Fruit fly (Drosophila melanogaster) whole organism, embryonic: ENCODE results near the gene TH1.
A peak's percentile ranks its signal among the peaks of the same experiment; 100 is the strongest.

Source experiments
- Antp ChIP-seq: fragments of 200-800 bp; sonication (Bioruptor generic); optimal IDR thresholded peaks from 3 replicates; lab custom pipeline; 2016; ENCODE audit warnings: missing biosample characterization, missing genetic modification characterization
- CG10147 ChIP-seq: fragments of 200-800 bp; sonication (Bioruptor generic); optimal IDR thresholded peaks from 2 replicates; lab custom pipeline; 2019; ENCODE audit warnings: missing biosample characterization, mild to moderate bottlenecking, missing genetic modification characterization, moderate library complexity
- CG11504 ChIP-seq: fragments of 200-800 bp; sonication (Bioruptor generic); optimal IDR thresholded peaks from 3 replicates; lab custom pipeline; 2019; ENCODE audit warnings: missing biosample characterization, mild to moderate bottlenecking, missing genetic modification characterization, moderate library complexity
- CG12659 ChIP-seq: fragments of 200-800 bp; sonication (Bioruptor generic); optimal IDR thresholded peaks from 3 replicates; lab custom pipeline; 2017; ENCODE audit warnings: mild to moderate bottlenecking, missing biosample characterization, missing genetic modification reagents, missing genetic modification characterization
- CG12744 ChIP-seq: fragments of 200-800 bp; sonication (Bioruptor generic); optimal IDR thresholded peaks from 2 replicates; lab custom pipeline; 2016; ENCODE audit warnings: missing biosample characterization, missing genetic modification characterization
- CG13894 ChIP-seq: fragments of 200-800 bp; sonication (Bioruptor generic); optimal IDR thresholded peaks from 3 replicates; lab custom pipeline; 2018; ENCODE audit warnings: missing biosample characterization, mild to moderate bottlenecking, missing genetic modification characterization, moderate library complexity
- CG1529 ChIP-seq: fragments of 200-800 bp; sonication (Bioruptor generic); optimal IDR thresholded peaks from 3 replicates; lab custom pipeline; 2018; ENCODE audit warnings: missing biosample characterization, missing genetic modification characterization
- CG1832 ChIP-seq: fragments of 200-800 bp; sonication (Bioruptor generic); optimal IDR thresholded peaks from 2 replicates; lab custom pipeline; 2017; ENCODE audit warnings: missing biosample characterization, mild to moderate bottlenecking, missing genetic modification characterization, inconsistent platforms
- CG2116 ChIP-seq: fragments of 200-800 bp; sonication (Bioruptor generic); optimal IDR thresholded peaks from 3 replicates; lab custom pipeline; 2018; ENCODE audit warnings: missing biosample characterization, mild to moderate bottlenecking, missing genetic modification characterization
- CG3281 ChIP-seq: fragments of 200-800 bp; sonication (Bioruptor generic); optimal IDR thresholded peaks from 3 replicates; lab custom pipeline; 2017; ENCODE audit warnings: missing biosample characterization, mild to moderate bottlenecking, missing genetic modification characterization
- CG4854 ChIP-seq: fragments of 200-800 bp; sonication (Bioruptor generic); optimal IDR thresholded peaks from 2 replicates; lab custom pipeline; 2016; ENCODE audit warnings: missing biosample characterization, missing genetic modification characterization, inconsistent platforms
- CG5180 ChIP-seq: fragments of 200-800 bp; sonication (Bioruptor generic); optimal IDR thresholded peaks from 3 replicates; lab custom pipeline; 2017; ENCODE audit warnings: missing biosample characterization, missing genetic modification characterization, mild to moderate bottlenecking, moderate library complexity, missing genetic modification reagents
- CG6683 ChIP-seq: fragments of 200-800 bp; sonication (Bioruptor generic); optimal IDR thresholded peaks from 2 replicates; lab custom pipeline; 2017; ENCODE audit warnings: missing biosample characterization, mild to moderate bottlenecking, missing genetic modification characterization, missing genetic modification reagents
- CG7357 ChIP-seq: fragments of 200-800 bp; sonication (Bioruptor generic); IDR thresholded peaks from 3 replicates; pipeline ENCODE4 v1.3.6; 2022; ENCODE audit warnings: missing biosample characterization, missing genetic modification characterization
- CG9215 ChIP-seq: fragments of 200-800 bp; sonication (Bioruptor generic); IDR thresholded peaks from 2 replicates; pipeline ENCODE4 v1.3.6; 2022; ENCODE audit warnings: missing biosample characterization, missing genetic modification characterization
- Dbx ChIP-seq: fragments of 200-800 bp; sonication (Bioruptor generic); IDR thresholded peaks from 3 replicates; pipeline ENCODE4 v1.3.6; 2022; ENCODE audit warnings: missing biosample characterization, missing genetic modification characterization
- Ets97D ChIP-seq: fragments of 200-800 bp; sonication (Bioruptor generic); optimal IDR thresholded peaks from 3 replicates; lab custom pipeline; 2016; ENCODE audit warnings: missing biosample characterization, missing genetic modification characterization
- Fer2 ChIP-seq: fragments of 200-800 bp; sonication (Bioruptor generic); optimal IDR thresholded peaks from 2 replicates; lab custom pipeline; 2018; ENCODE audit warnings: missing biosample characterization, mild to moderate bottlenecking, missing genetic modification characterization, moderate library complexity
- HHEX ChIP-seq: fragments of 200-800 bp; sonication (Bioruptor generic); optimal IDR thresholded peaks from 3 replicates; lab custom pipeline; 2017; ENCODE audit warnings: missing biosample characterization, mild to moderate bottlenecking, missing genetic modification characterization, missing genetic modification reagents
- HmgZ ChIP-seq: fragments of 200-800 bp; sonication (Bioruptor generic); optimal IDR thresholded peaks from 2 replicates; lab custom pipeline; 2018; ENCODE audit warnings: missing biosample characterization, mild to moderate bottlenecking, missing genetic modification characterization
- Hmr ChIP-seq: fragments of 200-800 bp; sonication (Bioruptor generic); optimal IDR thresholded peaks from 3 replicates; lab custom pipeline; 2017; ENCODE audit warnings: mild to moderate bottlenecking, missing biosample characterization, missing genetic modification reagents, missing genetic modification characterization
- Hr3 ChIP-seq: fragments of 200-800 bp; sonication (Bioruptor generic); optimal IDR thresholded peaks from 3 replicates; lab custom pipeline; 2016; ENCODE audit warnings: missing biosample characterization, missing genetic modification characterization
- Jarid2 ChIP-seq: fragments of 200-800 bp; sonication (Bioruptor generic); optimal IDR thresholded peaks from 3 replicates; lab custom pipeline; 2017; ENCODE audit warnings: mild to moderate bottlenecking, missing biosample characterization, missing genetic modification reagents, missing genetic modification characterization
- NK7.1 ChIP-seq: fragments of 200-800 bp; sonication (Bioruptor generic); optimal IDR thresholded peaks from 3 replicates; lab custom pipeline; 2016; ENCODE audit warnings: missing biosample characterization, missing genetic modification characterization
- Scr ChIP-seq: fragments of 200-800 bp; sonication (Bioruptor generic); IDR thresholded peaks from 2 replicates; pipeline ENCODE4 v1.3.6; 2022; ENCODE audit warnings: missing biosample characterization, missing genetic modification characterization; ENCODE audit not compliant: partially characterized antibody
- Ssrp ChIP-seq: fragments of 200-800 bp; sonication (Bioruptor generic); optimal IDR thresholded peaks from 2 replicates; lab custom pipeline; 2018; ENCODE audit warnings: missing biosample characterization, mild to moderate bottlenecking, missing genetic modification characterization, moderate library complexity
- Stat92E ChIP-seq, 3 experiments: fragments of >200 bp in 2 of 3; fragments of 200-800 bp in 1 of 3; sonication (Bioruptor generic) in 1 of 3; optimal IDR thresholded peaks; 2 replicates each; lab custom pipeline; 2017 to 2019; ENCODE audit warnings: missing biosample characterization in 3 of 3, missing genetic modification characterization in 3 of 3, mild to moderate bottlenecking in 1 of 3, moderate library complexity in 1 of 3
- Xbp1 ChIP-seq: fragments of 200-800 bp; sonication (Bioruptor generic); optimal IDR thresholded peaks from 3 replicates; lab custom pipeline; 2016; ENCODE audit warnings: missing biosample characterization, mild to moderate bottlenecking, missing genetic modification characterization
- YL-1 ChIP-seq: fragments of 200-800 bp; sonication (Bioruptor generic); optimal IDR thresholded peaks from 3 replicates; lab custom pipeline; 2017; ENCODE audit warnings: missing biosample characterization, mild to moderate bottlenecking, missing genetic modification characterization
- btn ChIP-seq: fragments of 200-800 bp; sonication (Bioruptor generic); optimal IDR thresholded peaks from 2 replicates; lab custom pipeline; 2016; ENCODE audit warnings: missing biosample characterization, missing genetic modification characterization
- cad ChIP-seq: fragments of >200 bp; optimal IDR thresholded peaks from 2 replicates; lab custom pipeline; 2017; ENCODE audit warnings: missing biosample characterization, missing genetic modification characterization
- corto ChIP-seq: fragments of 200-800 bp; sonication (Bioruptor generic); optimal IDR thresholded peaks from 2 replicates; lab custom pipeline; 2016; ENCODE audit warnings: missing biosample characterization, mild to moderate bottlenecking, missing genetic modification characterization, moderate library complexity
- da ChIP-seq: fragments of 200-800 bp; sonication (Bioruptor generic); optimal IDR thresholded peaks from 2 replicates; lab custom pipeline; 2016; ENCODE audit warnings: missing biosample characterization, missing genetic modification characterization
- gce ChIP-seq: fragments of 200-800 bp; sonication (Bioruptor generic); IDR thresholded peaks from 3 replicates; pipeline ENCODE4 v1.3.6; 2022; ENCODE audit warnings: missing biosample characterization, missing genetic modification characterization
- gt ChIP-seq: fragments of 200-800 bp; sonication (Bioruptor generic); IDR thresholded peaks from 2 replicates; pipeline ENCODE4 v1.3.6; 2022; ENCODE audit warnings: missing biosample characterization, missing genetic modification characterization
- hb ChIP-seq: fragments of 200-800 bp; sonication (Bioruptor generic); IDR thresholded peaks from 3 replicates; pipeline ENCODE4 v1.3.6; 2022; ENCODE audit warnings: missing biosample characterization, missing genetic modification characterization; ENCODE audit not compliant: partially characterized antibody
- insv ChIP-seq, 2 experiments: fragments of 200-800 bp; sonication (Bioruptor generic); optimal IDR thresholded peaks; 3 replicates each; lab custom pipeline; 2016 to 2018; ENCODE audit warnings: missing biosample characterization in 2 of 2, missing genetic modification characterization in 2 of 2
- inv ChIP-seq: fragments of 200-800 bp; sonication (Bioruptor generic); IDR thresholded peaks from 2 replicates; pipeline ENCODE4 v1.3.6; 2022; ENCODE audit warnings: missing biosample characterization, missing genetic modification characterization; ENCODE audit not compliant: partially characterized antibody
- lab ChIP-seq: fragments of 200-800 bp; sonication (Bioruptor generic); optimal IDR thresholded peaks from 3 replicates; lab custom pipeline; 2017; ENCODE audit warnings: missing biosample characterization, missing genetic modification characterization, mild to moderate bottlenecking, moderate library complexity, missing genetic modification reagents
- lov ChIP-seq, 2 experiments: fragments of 200-800 bp in 1 of 2; fragments of >200 bp in 1 of 2; sonication (Bioruptor generic) in 1 of 2; IDR thresholded peaks in 1 of 2; optimal IDR thresholded peaks in 1 of 2; 2 replicates in 1 of 2; 3 replicates in 1 of 2; pipeline versions ENCODE4 v1.3.6 to Lab custom; 2017 to 2022; ENCODE audit warnings: missing biosample characterization in 1 of 2, missing genetic modification characterization in 1 of 2
- mam ChIP-seq: fragments of 200-800 bp; sonication (Bioruptor generic); optimal IDR thresholded peaks from 3 replicates; lab custom pipeline; 2016; ENCODE audit warnings: missing biosample characterization, missing genetic modification characterization
- nerfin-2 ChIP-seq: fragments of 200-800 bp; sonication (Bioruptor generic); IDR thresholded peaks from 2 replicates; pipeline ENCODE4 v1.3.6; 2022; ENCODE audit warnings: missing biosample characterization, missing genetic modification characterization; ENCODE audit not compliant: partially characterized antibody
- nmo ChIP-seq: fragments of 200-800 bp; sonication (Bioruptor generic); optimal IDR thresholded peaks from 2 replicates; lab custom pipeline; 2018; ENCODE audit warnings: missing biosample characterization, mild to moderate bottlenecking, missing genetic modification characterization, moderate library complexity
- prd ChIP-seq, 3 experiments: fragments of >200 bp in 2 of 3; fragments of 200-800 bp in 1 of 3; sonication (Bioruptor generic) in 1 of 3; optimal IDR thresholded peaks in 2 of 3; IDR thresholded peaks in 1 of 3; 2 replicates in 2 of 3; 3 replicates in 1 of 3; pipeline versions ENCODE4 v1.3.6 to Lab custom; 2017 to 2022; ENCODE audit warnings: missing biosample characterization in 1 of 3, missing genetic modification characterization in 1 of 3
- row ChIP-seq: fragments of 200-800 bp; sonication (Bioruptor generic); IDR thresholded peaks from 3 replicates; pipeline ENCODE4 v1.3.6; 2022; ENCODE audit warnings: missing biosample characterization, missing genetic modification characterization
- schlank ChIP-seq: fragments of 200-800 bp; sonication (Bioruptor generic); optimal IDR thresholded peaks from 2 replicates; lab custom pipeline; 2018; ENCODE audit warnings: missing biosample characterization, mild to moderate bottlenecking, missing genetic modification characterization

TH1 gene

DNA sequence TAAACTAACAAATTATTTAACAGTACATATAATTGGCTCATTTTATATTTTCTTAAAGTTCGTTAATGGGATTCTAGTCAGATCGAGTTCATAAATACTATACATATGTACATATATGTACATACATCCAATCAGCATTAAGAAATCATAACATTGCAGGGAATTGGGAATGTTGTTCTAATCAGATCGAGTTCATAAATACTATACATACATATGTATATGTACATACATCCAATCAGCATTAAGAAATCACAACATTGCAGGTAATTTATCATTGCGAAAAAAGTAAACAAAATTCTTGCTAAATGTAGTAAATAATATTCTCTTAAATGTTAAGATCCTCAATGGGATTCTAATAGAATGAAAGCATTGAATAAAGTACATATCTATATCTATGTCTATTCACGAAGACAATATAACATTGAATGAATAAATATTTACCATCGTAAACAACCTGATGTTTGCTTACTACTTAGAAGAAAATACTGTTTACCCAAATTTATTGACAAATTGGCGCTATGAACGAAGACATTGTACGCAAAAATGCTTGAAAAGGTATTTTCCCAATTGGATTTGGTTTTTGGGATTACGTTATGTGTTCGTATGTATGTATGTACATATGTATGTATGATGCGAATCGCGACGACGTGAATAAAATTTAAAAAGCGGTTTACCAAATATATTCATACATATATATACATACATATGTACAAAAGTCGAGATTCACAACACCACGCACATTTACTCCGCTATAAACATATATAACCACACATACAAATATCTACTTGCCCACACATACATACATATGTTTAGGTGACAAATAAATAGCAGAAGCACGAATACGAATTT is 7.3 kb downstream of the TH1 start (continued):
- TF ChIP-seq btn (peak; percentile 10), CG10147 (GFP tag; lab: Kevin White, UChicago) (peak; percentile 85), gce (GFP tag; lab: Robert Waterston, UW) (no peak), lov (optimal IDR thresholded peaks at IDR 0.05; lab: Kevin White, UChicago) (no peak), lov (GFP tag; IDR thresholded peaks at IDR 0.05; lab: Robert Waterston, UW) (no peak), hb (GFP tag; lab: Robert Waterston, UW) (no peak), inv (GFP tag; lab: Robert Waterston, UW) (no peak), HHEX (GFP tag; lab: Kevin White, UChicago) (peak; percentile 86), HmgZ (peak; percentile 94), da (GFP tag; lab: Kevin White, UChicago) (no peak), row (GFP tag; lab: Robert Waterston, UW) (no peak), nerfin-2 (GFP tag; lab: Robert Waterston, UW) (no peak), Hr3 (GFP tag; lab: Kevin White, UChicago) (no peak), CG13894 (peak; percentile 91), CG1832 (no peak), CG7357 (GFP tag; lab: Robert Waterston, UW) (no peak), Stat92E (GFP tag; optimal IDR thresholded peaks at IDR 0.05; lab: Kevin White, UChicago) (no peak), CG3281 (GFP tag; lab: Kevin White, UChicago) (peak; percentile 90), prd (optimal IDR thresholded peaks at IDR 0.05; lab: Kevin White, UChicago) (no peak), prd (GFP tag; IDR thresholded peaks at IDR 0.05; lab: Robert Waterston, UW) (peak; percentile 12; the same call in 1 of the 3 replicates), gt (GFP tag; lab: Robert Waterston, UW) (no peak), Ets97D (GFP tag; lab: Kevin White, UChicago) (no peak), mam (GFP tag; lab: Kevin White, UChicago) (peak; percentile 61), insv (GFP tag; optimal IDR thresholded peaks at IDR 0.05; lab: Kevin White, UChicago) (peak; percentile 42 to 97), CG5180 (GFP tag; lab: Kevin White, UChicago) (peak; percentile 78), CG4854 (GFP tag; lab: Kevin White, UChicago) (peak; percentile 49), CG12744 (GFP tag; lab: Kevin White, UChicago) (peak; percentile 70), Antp (no peak), Hmr (GFP tag; lab: Kevin White, UChicago) (no peak), NK7.1 (GFP tag; lab: Kevin White, UChicago) (peak; percentile 74), CG12659 (GFP tag; lab: Kevin White, UChicago) (peak; percentile 79), Ssrp (tag; lab: Kevin White, UChicago) (no peak), nmo (GFP tag; lab: Kevin White, UChicago) (no peak), CG9215 (no peak), Xbp1 (no peak), CG1529 (GFP tag; lab: Kevin White, UChicago) (peak; percentile 62), Scr (GFP tag; lab: Robert Waterston, UW) (no peak), Fer2 (tag; lab: Kevin White, UChicago) (peak; percentile 85), corto (GFP tag; lab: Kevin White, UChicago) (no peak), lab (GFP tag; lab: Kevin White, UChicago) (no peak), YL-1 (GFP tag; lab: Kevin White, UChicago) (peak; percentile 70), Jarid2 (GFP tag; lab: Kevin White, UChicago) (no peak), cad (GFP tag; lab: Kevin White, UChicago) (no peak), CG11504 (no peak), Dbx (GFP tag; lab: Robert Waterston, UW) (peak; percentile 78; the same call in 2 of the 3 replicates), CG6683 (peak; percentile 80), schlank (peak; percentile 94), CG2116 (GFP tag; lab: Kevin White, UChicago) (peak; percentile 53)
